Fruit fly (Drosophila melanogaster): ENCODE measurements around the gene CG8353.

The CG8353 gene

DNA sequence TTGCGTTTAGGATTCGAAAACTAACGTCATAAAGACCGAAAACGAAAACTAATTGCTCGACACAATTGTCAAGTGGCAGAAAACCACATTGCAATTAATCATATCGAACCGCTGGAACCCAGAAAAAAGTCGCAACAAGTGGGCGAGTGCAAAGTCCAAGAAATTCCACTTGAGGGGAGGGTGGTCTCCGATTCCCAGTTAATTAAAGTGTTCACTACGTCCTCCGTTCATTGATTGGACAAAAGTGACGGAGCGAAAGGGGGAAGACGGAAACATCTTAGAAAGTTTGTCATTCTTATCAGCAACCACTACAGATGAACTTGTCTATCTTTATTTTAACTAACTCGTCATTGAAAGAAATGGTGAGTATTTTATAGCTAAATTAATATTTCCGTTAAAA, 11.3 kb upstream of the CG8353 start:
- TF ChIP-seq CG12605 (GFP tag; IDR thresholded peaks at IDR 0.05) (0 out of 2 replicates have a peak, but pooled peaks have one; percentile 30), gl (tag; optimal IDR thresholded peaks at IDR 0.05) (peak; percentile 21), CG4496 (GFP tag; IDR thresholded peaks at IDR 0.05) (0 out of 3 replicates have a peak, but pooled peaks have one; percentile 36), Pif1A (GFP tag; optimal IDR thresholded peaks at IDR 0.05) (no peak), D1 (tag; optimal IDR thresholded peaks at IDR 0.05) (no peak)

dm6 chr2L:8203748-8204147, 10.1 kb upstream of the CG8353 start:
- no peak for TF ChIP-seq EcR (GFP tag; optimal IDR thresholded peaks at IDR 0.05)
- TF ChIP-seq CG4496 (GFP tag; IDR thresholded peaks at IDR 0.05), result no peak
- TF ChIP-seq Snoo (tag; optimal IDR thresholded peaks at IDR 0.05), result no peak
- no peak for TF ChIP-seq Ets98B (GFP tag; IDR thresholded peaks at IDR 0.05)
- TF ChIP-seq D1 (tag; optimal IDR thresholded peaks at IDR 0.05), result no peak
- TF ChIP-seq gl (tag; optimal IDR thresholded peaks at IDR 0.05), result no peak
- TF ChIP-seq CG8301 (tag; optimal IDR thresholded peaks at IDR 0.05), result no peak

dm6 chr2L:8204366-8204765, 9.5 kb upstream of the CG8353 start:
- no peak for TF ChIP-seq CG9948 (tag; optimal IDR thresholded peaks at IDR 0.05)
- TF ChIP-seq gl (tag; optimal IDR thresholded peaks at IDR 0.05), result peak; percentile 10
- TF ChIP-seq rn (GFP tag; IDR thresholded peaks at IDR 0.05), result no peak

- TF ChIP-seq fd96Ca (GFP tag; IDR thresholded peaks at IDR 0.05) (peak; percentile 87), CG8159 (tag; optimal IDR thresholded peaks at IDR 0.05) (peak; percentile 96), Ets98B (GFP tag; IDR thresholded peaks at IDR 0.05) (peak; percentile 97), Pif1B (GFP tag; optimal IDR thresholded peaks at IDR 0.05) (peak; percentile 100), CG34367 (tag; optimal IDR thresholded peaks at IDR 0.05) (peak; percentile 83), CG12605 (GFP tag; IDR thresholded peaks at IDR 0.05) (peak; percentile 96), CG13204 (GFP tag; optimal IDR thresholded peaks at IDR 0.05) (peak; percentile 70), Snoo (tag; optimal IDR thresholded peaks at IDR 0.05) (peak; percentile 99), CG32121 (GFP tag; IDR thresholded peaks at IDR 0.05) (peak; percentile 98), CG4496 (GFP tag; IDR thresholded peaks at IDR 0.05) (peak; percentile 97), D1 (tag; optimal IDR thresholded peaks at IDR 0.05) (peak; percentile 95), gl (tag; optimal IDR thresholded peaks at IDR 0.05) (peak; percentile 81), CG15710 (tag; optimal IDR thresholded peaks at IDR 0.05) (peak; percentile 94), CG8301 (tag; optimal IDR thresholded peaks at IDR 0.05) (peak; percentile 94), CG17806 (tag; optimal IDR thresholded peaks at IDR 0.05) (peak; percentile 94), rn (GFP tag; IDR thresholded peaks at IDR 0.05) (peak; percentile 89), CG10348 (GFP tag; IDR thresholded peaks at IDR 0.05) (peak; percentile 92), EcR (GFP tag; optimal IDR thresholded peaks at IDR 0.05) (peak; percentile 52), Pif1A (GFP tag; optimal IDR thresholded peaks at IDR 0.05) (peak; percentile 78), CG14655 (GFP tag; optimal IDR thresholded peaks at IDR 0.05) (peak; percentile 94), CG9948 (tag; optimal IDR thresholded peaks at IDR 0.05) (peak; percentile 90)
These were observed 8.8 kb upstream of the CG8353 start, which contains the start of gene SLC5A11 for dm6 chr2L:8204996-8205567. SLC5A11 (minus strand) TSS chr2L:8205132.

dm6 chr2L:8205871-8206270, 8.0 kb upstream of the CG8353 start, which contains the start of gene CG8419:
CG8419 (plus strand) TSS chr2L:8206171.
- TF ChIP-seq CG4496 (GFP tag; IDR thresholded peaks at IDR 0.05) (0 out of 3 replicates have a peak, but pooled peaks have one; percentile 24), EcR (GFP tag; optimal IDR thresholded peaks at IDR 0.05) (no peak)

- TF ChIP-seq Snoo (tag; optimal IDR thresholded peaks at IDR 0.05), result no peak
- no peak for TF ChIP-seq CG9948 (tag; optimal IDR thresholded peaks at IDR 0.05)
These were observed 4.5 kb upstream of the CG8353 start for dm6 chr2L:8209362-8209761.

dm6 chr2L:8210468-8210867, 3.4 kb upstream of the CG8353 start:
- TF ChIP-seq CG32121 (GFP tag; IDR thresholded peaks at IDR 0.05) (no peak), D1 (tag; optimal IDR thresholded peaks at IDR 0.05) (no peak), CG10348 (GFP tag; IDR thresholded peaks at IDR 0.05) (no peak), gl (tag; optimal IDR thresholded peaks at IDR 0.05) (no peak), CG4496 (GFP tag; IDR thresholded peaks at IDR 0.05) (no peak), CG15710 (tag; optimal IDR thresholded peaks at IDR 0.05) (no peak), EcR (GFP tag; optimal IDR thresholded peaks at IDR 0.05) (no peak), Ets98B (GFP tag; IDR thresholded peaks at IDR 0.05) (no peak), CG34367 (tag; optimal IDR thresholded peaks at IDR 0.05) (no peak), CG14655 (GFP tag; optimal IDR thresholded peaks at IDR 0.05) (no peak), Pif1B (GFP tag; optimal IDR thresholded peaks at IDR 0.05) (no peak), fd96Ca (GFP tag; IDR thresholded peaks at IDR 0.05) (no peak), Snoo (tag; optimal IDR thresholded peaks at IDR 0.05) (no peak), CG8301 (tag; optimal IDR thresholded peaks at IDR 0.05) (no peak), CG8159 (tag; optimal IDR thresholded peaks at IDR 0.05) (no peak), CG17806 (tag; optimal IDR thresholded peaks at IDR 0.05) (no peak), CG12605 (GFP tag; IDR thresholded peaks at IDR 0.05) (no peak), rn (GFP tag; IDR thresholded peaks at IDR 0.05) (no peak)
